Worm (Caenorhabditis elegans): ENCODE results near the gene F35F10.6.

ce11 chrV:3279138-3279537 is 10.0 kb downstream of the F35F10.6 start:
- TF ChIP-seq zip-5 (tag; optimal IDR thresholded peaks at IDR 0.05) = no peak
- no peak for TF ChIP-seq hlh-8 (tag; optimal IDR thresholded peaks at IDR 0.05)
- TF ChIP-seq hlh-30 (tag; optimal IDR thresholded peaks at IDR 0.05; ENCODE audit: insufficient read depth) = no peak
